In the genomic region with DNA sequence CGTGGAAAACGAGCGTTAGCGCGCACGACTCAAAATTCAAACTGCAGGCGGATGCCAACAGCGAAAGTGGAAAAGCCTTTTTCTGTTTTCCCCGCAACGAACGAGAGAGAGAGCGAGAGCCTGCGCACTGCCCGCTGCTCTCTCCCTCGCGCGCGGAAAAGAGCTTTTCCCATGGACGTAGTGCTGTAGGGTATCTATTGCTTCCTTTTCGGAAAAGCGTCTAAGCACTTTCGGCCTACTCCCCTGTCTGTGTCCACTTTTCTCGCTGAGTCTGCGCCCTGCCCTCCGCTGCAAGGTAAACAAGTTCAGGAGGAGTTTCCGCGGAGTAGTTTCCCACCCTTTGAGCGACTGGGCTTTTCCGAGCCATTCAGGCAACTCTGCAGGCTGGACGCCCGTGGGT, we compare ENCODE assay signal across 1 fruit fly cellular context.
A peak's percentile ranks its signal among the peaks of the same experiment; 100 is the strongest.
TF ChIP-seq lines count a peak whose summit lies in the region.

A gene (minus strand): TSS at position 47 of the 400 bp plus-strand sequence.

TF ChIP-seq in whole organism, embryonic, 481 proteins besides CTCF, POLR2A, EP300 and RAD21 (continued from another document and continues in another):
- TF ChIP-seq ara (GFP tag; IDR thresholded peaks at IDR 0.05; lab: Robert Waterston, UW) (0 out of 2 replicates have a peak, but pooled peaks have one; percentile 30), CG9817 (tag; optimal IDR thresholded peaks at IDR 0.05; lab: Kevin White, UChicago) (peak; percentile 32), CG11085 (GFP tag; IDR thresholded peaks at IDR 0.05; lab: Robert Waterston, UW) (no peak), nau (GFP tag; optimal IDR thresholded peaks at IDR 0.05; lab: Kevin White, UChicago) (peak; percentile 26), esg (GFP tag; conservative IDR thresholded peaks at IDR 0.05; lab: Robert Waterston, UW) (no peak), B-H2 (GFP tag; optimal IDR thresholded peaks at IDR 0.05; lab: Kevin White, UChicago) (peak; percentile 48), CG30403 (GFP tag; optimal IDR thresholded peaks at IDR 0.05; lab: Kevin White, UChicago) (peak; percentile 48), CG18011 (GFP tag; optimal IDR thresholded peaks at IDR 0.05; lab: Kevin White, UChicago) (peak; percentile 51), repo (GFP tag; optimal IDR thresholded peaks at IDR 0.05; lab: Kevin White, UChicago) (peak; percentile 28), da (GFP tag; optimal IDR thresholded peaks at IDR 0.05; lab: Kevin White, UChicago) (no peak), CG12236 (GFP tag; optimal IDR thresholded peaks at IDR 0.05; lab: Kevin White, UChicago) (no peak), CG9797 (GFP tag; optimal IDR thresholded peaks at IDR 0.05; lab: Kevin White, UChicago) (no peak), Tbp (GFP tag; optimal IDR thresholded peaks at IDR 0.05; lab: Kevin White, UChicago) (no peak), CG17186 (GFP tag; optimal IDR thresholded peaks at IDR 0.05; lab: Kevin White, UChicago) (no peak), CG7839 (tag; optimal IDR thresholded peaks at IDR 0.05; lab: Kevin White, UChicago) (peak; percentile 60), kay (GFP tag; optimal IDR thresholded peaks at IDR 0.05; lab: Kevin White, UChicago) (peak; percentile 30), Hand (GFP tag; optimal IDR thresholded peaks at IDR 0.05; lab: Kevin White, UChicago) (peak; percentile 62), CG13424 (tag; optimal IDR thresholded peaks at IDR 0.05; lab: Kevin White, UChicago) (peak; percentile 48), CG31365 (tag; optimal IDR thresholded peaks at IDR 0.05; lab: Kevin White, UChicago) (peak; percentile 63), knrl (GFP tag; IDR thresholded peaks at IDR 0.05; lab: Robert Waterston, UW; ENCODE audit: partially characterized antibody) (no peak), shn (GFP tag; optimal IDR thresholded peaks at IDR 0.05; lab: Kevin White, UChicago) (peak; percentile 42), Adf1 (GFP tag; IDR thresholded peaks at IDR 0.05; lab: Robert Waterston, UW) (peak; percentile 41; the same call in 1 of the 2 replicates), prd (optimal IDR thresholded peaks at IDR 0.05; lab: Kevin White, UChicago) (no peak), prd (GFP tag; IDR thresholded peaks at IDR 0.05; lab: Robert Waterston, UW) (peak; percentile 55), CG2875 (GFP tag; optimal IDR thresholded peaks at IDR 0.05; lab: Kevin White, UChicago) (no peak), Abd-B (GFP tag; optimal IDR thresholded peaks at IDR 0.05; lab: Kevin White, UChicago) (no peak), psq (GFP tag; optimal IDR thresholded peaks at IDR 0.05; lab: Kevin White, UChicago) (no peak), CG7556 (GFP tag; optimal IDR thresholded peaks at IDR 0.05; lab: Kevin White, UChicago) (peak; percentile 56), Gsc (GFP tag; IDR thresholded peaks at IDR 0.05; lab: Robert Waterston, UW) (no peak), Hey (tag; optimal IDR thresholded peaks at IDR 0.05; lab: Kevin White, UChicago) (peak; percentile 40), maf-S (GFP tag; optimal IDR thresholded peaks at IDR 0.05; lab: Kevin White, UChicago) (peak; percentile 27), Camta (GFP tag; optimal IDR thresholded peaks at IDR 0.05; lab: Kevin White, UChicago) (peak; percentile 0), BEAF-32 (GFP tag; optimal IDR thresholded peaks at IDR 0.05; lab: Kevin White, UChicago) (no peak), gsb-n (tag; optimal IDR thresholded peaks at IDR 0.05; lab: Kevin White, UChicago) (no peak), CG17359 (tag; optimal IDR thresholded peaks at IDR 0.05; lab: Kevin White, UChicago) (peak; percentile 54), CG13123 (GFP tag; optimal IDR thresholded peaks at IDR 0.05; lab: Kevin White, UChicago) (no peak), CG14441 (GFP tag; IDR thresholded peaks at IDR 0.05; lab: Robert Waterston, UW) (peak; percentile 69), CG17912 (GFP tag; optimal IDR thresholded peaks at IDR 0.05; lab: Kevin White, UChicago) (no peak), CG17568 (GFP tag; optimal IDR thresholded peaks at IDR 0.05; lab: Kevin White, UChicago) (no peak), CG1603 (tag; optimal IDR thresholded peaks at IDR 0.05; lab: Kevin White, UChicago) (no peak), grau (tag; optimal IDR thresholded peaks at IDR 0.05; lab: Kevin White, UChicago) (peak; percentile 47), CG13287 (GFP tag; IDR thresholded peaks at IDR 0.05; lab: Robert Waterston, UW; ENCODE audit: partially characterized antibody) (peak; percentile 18; the same call in 1 of the 2 replicates), CG3407 (GFP tag; optimal IDR thresholded peaks at IDR 0.05; lab: Kevin White, UChicago) (no peak), Dbx (GFP tag; IDR thresholded peaks at IDR 0.05; lab: Robert Waterston, UW) (peak; percentile 82; the same call in 2 of the 3 replicates), CG3163 (GFP tag; optimal IDR thresholded peaks at IDR 0.05; lab: Kevin White, UChicago) (peak; percentile 17), CG12155 (GFP tag; optimal IDR thresholded peaks at IDR 0.05; lab: Kevin White, UChicago) (peak; percentile 60), CG32532 (GFP tag; IDR thresholded peaks at IDR 0.05; lab: Robert Waterston, UW) (peak; percentile 91), lov (optimal IDR thresholded peaks at IDR 0.05; lab: Kevin White, UChicago) (no peak), lov (GFP tag; IDR thresholded peaks at IDR 0.05; lab: Robert Waterston, UW) (no peak), MTF-1 (GFP tag; optimal IDR thresholded peaks at IDR 0.05; lab: Kevin White, UChicago; ENCODE audit: borderline replicate concordance) (no peak), crol (GFP tag; IDR thresholded peaks at IDR 0.05; lab: Robert Waterston, UW) (peak; percentile 42; the same call in 1 of the 2 replicates), her (GFP tag; optimal IDR thresholded peaks at IDR 0.05; lab: Kevin White, UChicago) (peak; percentile 78), emc (GFP tag; optimal IDR thresholded peaks at IDR 0.05; lab: Kevin White, UChicago) (no peak), cato (GFP tag; optimal IDR thresholded peaks at IDR 0.05; lab: Kevin White, UChicago; ENCODE audit: borderline replicate concordance) (no peak), row (GFP tag; IDR thresholded peaks at IDR 0.05; lab: Robert Waterston, UW) (peak; percentile 74), CG17612 (GFP tag; IDR thresholded peaks at IDR 0.05; lab: Robert Waterston, UW) (0 out of 2 replicates have a peak, but pooled peaks have one; percentile 43), gro (GFP tag; optimal IDR thresholded peaks at IDR 0.05; lab: Kevin White, UChicago) (peak; percentile 8), pho (GFP tag; optimal IDR thresholded peaks at IDR 0.05; lab: Kevin White, UChicago) (peak; percentile 62), ind (GFP tag; optimal IDR thresholded peaks at IDR 0.05; lab: Kevin White, UChicago) (peak; percentile 68), CG7786 (GFP tag; optimal IDR thresholded peaks at IDR 0.05; lab: Kevin White, UChicago) (peak; percentile 62), D (optimal IDR thresholded peaks at IDR 0.05; lab: Kevin White, UChicago) (no peak), D (GFP tag; optimal IDR thresholded peaks at IDR 0.05; lab: Kevin White, UChicago) (no peak), Lpt (GFP tag; optimal IDR thresholded peaks at IDR 0.05; lab: Kevin White, UChicago) (no peak), Sry-β (GFP tag; optimal IDR thresholded peaks at IDR 0.05; lab: Kevin White, UChicago) (no peak), HmgD (GFP tag; optimal IDR thresholded peaks at IDR 0.05; lab: Kevin White, UChicago) (no peak), NK7.1 (GFP tag; optimal IDR thresholded peaks at IDR 0.05; lab: Kevin White, UChicago) (peak; percentile 62), ato (GFP tag; IDR thresholded peaks at IDR 0.05; lab: Robert Waterston, UW; ENCODE audit: partially characterized antibody) (no peak), mam (GFP tag; optimal IDR thresholded peaks at IDR 0.05; lab: Kevin White, UChicago) (peak; percentile 80), pan (optimal IDR thresholded peaks at IDR 0.05; lab: Kevin White, UChicago) (no peak), pan (GFP tag; optimal IDR thresholded peaks at IDR 0.05 in 1 of 2, IDR thresholded peaks at IDR 0.05 in 1 of 2) (peak in 1 of 2 experiments; percentile 54), CG30431 (GFP tag; optimal IDR thresholded peaks at IDR 0.05; lab: Kevin White, UChicago) (no peak), CG1832 (GFP tag; optimal IDR thresholded peaks at IDR 0.05; lab: Kevin White, UChicago) (peak; percentile 51), hkb (optimal IDR thresholded peaks at IDR 0.05; lab: Kevin White, UChicago) (no peak), hkb (GFP tag; IDR thresholded peaks at IDR 0.05; lab: Robert Waterston, UW) (peak; percentile 58), chinmo (GFP tag; IDR thresholded peaks at IDR 0.05; lab: Robert Waterston, UW; ENCODE audit: partially characterized antibody) (peak; percentile 71; the same call in 2 of the 4 replicates), Fer2 (tag; optimal IDR thresholded peaks at IDR 0.05; lab: Kevin White, UChicago) (peak; percentile 4), Dref (GFP tag; IDR thresholded peaks at IDR 0.05; lab: Robert Waterston, UW) (peak; percentile 37), CG12659 (GFP tag; optimal IDR thresholded peaks at IDR 0.05; lab: Kevin White, UChicago) (peak; percentile 38), CG10274 (GFP tag; optimal IDR thresholded peaks at IDR 0.05; lab: Kevin White, UChicago) (peak; percentile 37), CG1529 (GFP tag; optimal IDR thresholded peaks at IDR 0.05; lab: Kevin White, UChicago) (no peak), CoRest (tag; optimal IDR thresholded peaks at IDR 0.05; lab: Kevin White, UChicago) (peak; percentile 21), CG11723 (GFP tag; optimal IDR thresholded peaks at IDR 0.05; lab: Kevin White, UChicago) (peak; percentile 30), stc (GFP tag; IDR thresholded peaks at IDR 0.05; lab: Robert Waterston, UW) (peak; percentile 53; the same call in 1 of the 2 replicates), CG18619 (GFP tag; optimal IDR thresholded peaks at IDR 0.05; lab: Kevin White, UChicago) (peak; percentile 48), trh (GFP tag; optimal IDR thresholded peaks at IDR 0.05; lab: Kevin White, UChicago) (no peak), fd96Cb (tag; optimal IDR thresholded peaks at IDR 0.05; lab: Kevin White, UChicago) (peak; percentile 11), Six4 (GFP tag; optimal IDR thresholded peaks at IDR 0.05; lab: Kevin White, UChicago) (peak; percentile 25), lola (GFP tag; optimal IDR thresholded peaks at IDR 0.05; lab: Kevin White, UChicago) (no peak), zen (tag; optimal IDR thresholded peaks at IDR 0.05; lab: Kevin White, UChicago) (no peak), CG8359 (GFP tag; optimal IDR thresholded peaks at IDR 0.05; lab: Kevin White, UChicago; ENCODE audit: borderline replicate concordance) (no peak), CG16815 (GFP tag; optimal IDR thresholded peaks at IDR 0.05; lab: Kevin White, UChicago) (peak; percentile 8), H2.0 (GFP tag; IDR thresholded peaks at IDR 0.05; lab: Robert Waterston, UW) (peak; percentile 36; the same call in 1 of the 2 replicates), sob (GFP tag; IDR thresholded peaks at IDR 0.05; lab: Robert Waterston, UW) (peak; percentile 80), mirr (GFP tag; optimal IDR thresholded peaks at IDR 0.05; lab: Kevin White, UChicago) (peak; percentile 10), CG6254 (GFP tag; optimal IDR thresholded peaks at IDR 0.05; lab: Kevin White, UChicago) (no peak), h (optimal IDR thresholded peaks at IDR 0.05; lab: Kevin White, UChicago) (no peak), Meics (GFP tag; optimal IDR thresholded peaks at IDR 0.05; lab: Kevin White, UChicago) (peak; percentile 76), Asciz (GFP tag; optimal IDR thresholded peaks at IDR 0.05; lab: Kevin White, UChicago) (no peak), gem (tag; optimal IDR thresholded peaks at IDR 0.05; lab: Kevin White, UChicago) (peak; percentile 38), CG11398 (GFP tag; optimal IDR thresholded peaks at IDR 0.05; lab: Kevin White, UChicago) (peak; percentile 4), HLH3B (GFP tag; IDR thresholded peaks at IDR 0.05; lab: Robert Waterston, UW) (peak; percentile 68), CG9876 (GFP tag; optimal IDR thresholded peaks at IDR 0.05; lab: Kevin White, UChicago) (peak; percentile 28), crc (GFP tag; optimal IDR thresholded peaks at IDR 0.05; lab: Kevin White, UChicago) (peak; percentile 42), CG5953 (GFP tag; IDR thresholded peaks at IDR 0.05; lab: Robert Waterston, UW) (0 out of 2 replicates have a peak, but pooled peaks have one; percentile 47), CG2120 (GFP tag; optimal IDR thresholded peaks at IDR 0.05; lab: Kevin White, UChicago) (peak; percentile 89), GATAe (GFP tag; conservative IDR thresholded peaks at IDR 0.05; lab: Robert Waterston, UW) (no peak), CG32767 (GFP tag; IDR thresholded peaks at IDR 0.05; lab: Robert Waterston, UW) (0 out of 2 replicates have a peak, but pooled peaks have one; percentile 20), Ets97D (GFP tag; optimal IDR thresholded peaks at IDR 0.05; lab: Kevin White, UChicago) (peak; percentile 17), trem (tag; optimal IDR thresholded peaks at IDR 0.05; lab: Kevin White, UChicago) (no peak), cg (GFP tag; optimal IDR thresholded peaks at IDR 0.05; lab: Kevin White, UChicago) (no peak), tin (GFP tag; optimal IDR thresholded peaks at IDR 0.05; lab: Kevin White, UChicago) (peak; percentile 71), tgo (GFP tag; IDR thresholded peaks at IDR 0.05; lab: Robert Waterston, UW) (peak; percentile 42; the same call in 2 of the 3 replicates), insv (GFP tag; optimal IDR thresholded peaks at IDR 0.05; lab: Kevin White, UChicago) (no peak), salm (tag; optimal IDR thresholded peaks at IDR 0.05; lab: Kevin White, UChicago) (no peak), pzg (GFP tag; optimal IDR thresholded peaks at IDR 0.05; lab: Kevin White, UChicago) (peak; percentile 26), ap (GFP tag; IDR thresholded peaks at IDR 0.05; lab: Robert Waterston, UW) (no peak), Sin3A (optimal IDR thresholded peaks at IDR 0.05; lab: Kevin White, UChicago) (no peak), CG18476 (GFP tag; optimal IDR thresholded peaks at IDR 0.05; lab: Kevin White, UChicago) (no peak), Eip74EF (GFP tag; optimal IDR thresholded peaks at IDR 0.05; lab: Kevin White, UChicago) (no peak), CG11093 (GFP tag; IDR thresholded peaks at IDR 0.05; lab: Robert Waterston, UW) (no peak), CG3847 (GFP tag; IDR thresholded peaks at IDR 0.05; lab: Robert Waterston, UW) (peak; percentile 56), ewg (GFP tag; optimal IDR thresholded peaks at IDR 0.05; lab: Kevin White, UChicago) (peak; percentile 99), CG15011 (GFP tag; optimal IDR thresholded peaks at IDR 0.05; lab: Kevin White, UChicago) (no peak), CG3726 (GFP tag; IDR thresholded peaks at IDR 0.05; lab: Robert Waterston, UW) (no peak), slbo (GFP tag; IDR thresholded peaks at IDR 0.05; lab: Robert Waterston, UW) (peak; percentile 82), Fer3 (tag; optimal IDR thresholded peaks at IDR 0.05; lab: Kevin White, UChicago) (peak; percentile 51)
